Fruit fly (Drosophila melanogaster) whole organism, larva: Measurements from ENCODE around the gene CG46465.
A peak's percentile ranks its signal among the peaks of the same experiment; 100 is the strongest.

Source experiments
- noc ChIP-seq: fragments of 200-800 bp; sonication (Bioruptor generic); optimal IDR thresholded peaks from 3 replicates; lab custom pipeline; 2019; ENCODE audit warnings: missing biosample characterization, mild to moderate bottlenecking, missing genetic modification characterization, moderate library complexity

Gene CG46465

DNA sequence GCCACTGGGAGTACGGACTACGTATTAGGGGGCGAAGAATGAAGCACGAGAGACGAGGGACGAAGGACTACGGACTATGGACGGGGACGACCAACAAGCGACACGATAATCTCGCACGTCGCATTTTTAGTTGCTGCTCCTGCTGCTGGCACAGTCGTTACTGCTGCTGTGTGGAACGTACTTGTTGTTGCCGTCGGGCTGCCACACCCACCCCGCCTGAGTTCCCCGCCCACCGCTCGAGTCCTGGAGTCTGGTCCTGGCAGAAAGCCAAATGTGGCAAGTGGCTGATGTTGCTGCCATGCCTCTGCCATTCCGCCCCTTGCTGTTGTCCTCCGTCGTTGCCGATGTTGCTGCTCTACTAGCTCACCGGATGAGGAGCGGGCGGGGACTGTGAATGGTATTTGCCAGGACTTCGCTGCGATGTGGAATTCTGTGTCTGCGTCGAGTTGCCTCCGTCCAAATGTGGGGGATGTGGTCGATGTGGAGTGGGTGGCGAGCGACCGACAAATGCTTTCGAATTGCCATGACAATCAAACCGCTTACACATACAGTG, 20.6 kb downstream of the CG46465 start:
- TF ChIP-seq noc (tag; lab: Kevin White, UChicago), result no peak

DNA sequence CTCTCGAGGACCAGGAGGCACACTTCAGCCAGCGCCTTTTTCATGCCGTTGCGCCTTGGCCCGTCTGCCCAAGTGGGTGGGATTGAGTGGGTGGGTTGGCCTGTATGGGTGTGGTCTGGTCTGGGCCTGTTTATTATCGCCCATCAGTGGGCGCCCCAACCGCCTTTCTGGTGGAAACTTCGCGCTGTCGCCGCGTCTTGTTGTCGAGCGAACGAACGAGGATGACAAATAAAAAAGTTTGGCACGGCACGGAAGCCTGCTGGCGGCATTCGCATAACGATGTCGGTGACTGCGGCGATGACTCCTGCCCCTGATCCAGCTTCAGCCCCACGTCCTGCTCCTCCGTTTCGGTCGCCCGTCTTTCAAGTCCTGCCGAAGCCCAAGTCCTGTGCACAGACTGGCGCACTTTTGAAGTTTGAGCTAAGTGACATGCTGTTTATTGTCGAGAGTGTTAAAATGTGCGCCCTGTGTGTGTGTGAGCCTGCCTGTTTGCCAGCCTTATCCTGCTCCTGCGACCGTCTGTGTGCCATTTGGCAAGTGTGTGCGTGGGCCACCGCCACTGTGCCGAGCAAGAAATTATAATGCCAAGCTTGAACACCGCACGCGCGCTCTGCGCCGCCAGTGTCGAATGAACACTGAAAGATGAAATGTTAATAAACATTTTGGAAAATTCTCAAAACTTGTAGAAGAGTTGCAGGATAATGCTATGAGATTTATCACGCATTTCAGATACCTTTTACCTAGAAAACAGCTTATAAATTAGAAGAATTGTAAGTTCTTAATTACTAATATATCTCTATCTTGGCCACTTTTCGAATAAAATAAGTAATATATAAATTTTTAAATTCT, 22.0 kb downstream of the CG46465 start:
- TF ChIP-seq noc (tag; lab: Kevin White, UChicago), result peak; percentile 23

DNA sequence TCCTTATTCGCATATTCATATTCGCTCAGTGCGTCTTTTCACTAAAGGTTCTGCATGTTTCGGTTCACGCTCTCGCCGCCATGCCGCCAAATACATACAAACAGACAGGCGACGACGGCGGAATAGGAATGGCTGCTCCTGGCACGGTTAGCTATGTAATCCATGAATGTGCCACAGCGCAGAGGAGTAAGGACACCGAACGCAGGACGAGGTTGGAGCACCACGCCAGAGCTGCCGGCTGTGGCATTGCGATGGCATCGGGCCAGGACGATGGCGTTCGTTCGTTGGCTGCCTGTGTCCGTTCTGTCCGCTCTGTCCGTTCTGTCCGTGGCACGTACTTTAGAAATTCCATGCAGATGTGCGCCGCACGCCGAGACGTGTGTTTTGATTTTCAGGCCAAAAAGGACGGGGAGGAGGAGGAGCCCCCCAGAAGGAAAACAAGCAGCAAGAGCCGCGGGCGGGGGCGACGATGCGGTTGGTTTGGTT, 22.6 kb downstream of the CG46465 start:
- TF ChIP-seq noc (tag; lab: Kevin White, UChicago), result no peak

DNA sequence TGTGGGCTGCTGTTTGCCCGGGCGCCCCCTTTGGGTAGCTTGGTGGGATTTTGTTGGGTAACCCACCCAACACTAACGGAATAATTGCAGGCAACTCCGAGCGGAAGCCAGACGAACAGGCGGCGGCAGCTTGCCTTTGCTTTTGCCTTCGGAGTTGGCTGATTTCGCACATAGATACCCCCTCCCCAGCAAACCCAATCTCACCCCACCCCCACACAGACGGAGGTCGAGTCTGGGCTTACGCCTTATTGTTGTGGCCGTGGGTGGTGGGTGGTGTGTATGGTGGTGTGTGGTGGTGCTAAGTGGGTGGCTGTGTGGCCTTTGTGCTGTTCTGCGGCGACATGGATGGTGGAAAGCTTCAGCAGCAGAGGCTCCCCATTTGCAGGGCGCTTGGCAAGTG, 23.3 kb downstream of the CG46465 start:
- no peak for TF ChIP-seq noc (tag; lab: Kevin White, UChicago)

DNA sequence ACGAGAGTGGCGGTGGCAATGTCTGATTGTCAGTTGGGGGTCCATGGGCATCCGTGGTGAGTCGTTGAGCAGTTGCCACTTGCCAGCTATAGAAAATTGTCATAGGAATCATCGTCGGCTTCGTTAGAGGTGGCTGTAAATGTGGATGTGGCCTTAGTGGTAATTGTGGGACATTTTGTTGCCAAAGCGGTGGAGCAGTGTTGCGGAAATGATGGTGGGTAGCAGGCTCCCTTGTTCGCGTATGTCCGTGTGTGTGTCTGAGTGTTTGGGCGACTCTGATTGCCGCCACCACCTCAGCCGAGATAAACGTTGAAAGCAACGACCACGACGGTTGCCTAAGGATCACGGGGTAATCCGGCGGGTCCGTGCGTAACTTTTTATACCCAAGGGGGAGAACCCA, 24.8 kb downstream of the CG46465 start:
- TF ChIP-seq noc (tag; lab: Kevin White, UChicago), result no peak

DNA sequence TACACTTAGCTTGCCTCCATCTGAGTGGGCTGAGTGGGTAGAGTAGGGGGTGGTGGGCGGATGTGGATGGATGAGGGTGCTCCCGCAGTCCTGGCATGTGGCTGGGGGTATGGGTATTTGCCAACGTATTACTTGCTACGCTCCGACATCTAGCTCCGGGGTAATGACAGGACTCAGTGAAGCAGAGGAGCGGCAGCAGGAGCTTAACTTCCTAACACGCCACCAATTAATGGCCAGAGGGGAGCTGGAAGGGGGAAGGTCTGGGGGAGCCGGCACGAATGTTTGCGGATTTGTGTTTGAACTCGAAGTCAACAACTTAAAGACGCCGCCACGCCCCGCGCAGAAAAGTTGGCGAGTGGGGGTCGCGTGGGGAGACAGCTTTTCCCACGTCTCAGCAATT, 26.0 kb downstream of the CG46465 start:
- no peak for TF ChIP-seq noc (tag; lab: Kevin White, UChicago)

DNA sequence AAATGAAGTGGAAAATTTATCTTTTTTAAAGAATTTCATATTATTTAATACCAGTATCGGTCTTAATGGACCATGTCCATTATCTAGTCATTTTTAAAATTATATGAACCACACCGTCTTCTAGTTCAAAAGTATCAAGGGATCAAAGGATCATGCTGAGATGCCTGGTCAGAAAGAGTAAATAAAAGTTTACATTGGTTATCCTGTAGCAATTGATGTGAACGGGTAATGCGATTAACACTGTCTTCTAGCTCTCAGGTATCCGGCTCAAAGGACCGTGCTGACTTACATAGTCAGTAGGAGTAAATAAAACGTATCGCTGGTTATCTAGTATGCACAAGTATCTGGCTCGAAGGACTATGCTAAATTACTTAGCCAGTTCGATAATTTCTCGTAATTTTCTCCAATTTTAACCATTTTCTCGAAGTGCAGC, 26.9 kb downstream of the CG46465 start:
- TF ChIP-seq noc (tag; lab: Kevin White, UChicago), result no peak

DNA sequence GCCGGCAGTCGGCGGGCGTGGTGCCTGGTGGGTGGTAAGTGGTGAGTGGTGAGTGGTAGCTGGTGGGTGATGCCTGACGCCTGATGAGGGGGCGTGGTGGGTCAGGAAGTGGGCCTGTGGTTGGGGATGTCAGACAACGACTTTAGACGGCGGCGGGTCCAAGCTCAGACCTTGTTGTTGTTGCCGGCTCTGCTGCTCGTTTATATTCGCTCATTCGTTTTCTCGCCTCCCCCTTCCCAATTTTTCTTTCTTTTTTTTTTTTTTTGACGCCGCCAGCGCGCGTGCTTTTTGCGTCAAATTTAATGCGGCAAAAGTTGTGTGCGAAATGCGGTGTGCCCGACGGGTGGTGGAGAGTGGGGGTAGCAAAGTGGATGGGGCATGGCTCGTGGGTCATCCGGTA, 27.3 kb downstream of the CG46465 start:
- no peak for TF ChIP-seq noc (tag; lab: Kevin White, UChicago)

DNA sequence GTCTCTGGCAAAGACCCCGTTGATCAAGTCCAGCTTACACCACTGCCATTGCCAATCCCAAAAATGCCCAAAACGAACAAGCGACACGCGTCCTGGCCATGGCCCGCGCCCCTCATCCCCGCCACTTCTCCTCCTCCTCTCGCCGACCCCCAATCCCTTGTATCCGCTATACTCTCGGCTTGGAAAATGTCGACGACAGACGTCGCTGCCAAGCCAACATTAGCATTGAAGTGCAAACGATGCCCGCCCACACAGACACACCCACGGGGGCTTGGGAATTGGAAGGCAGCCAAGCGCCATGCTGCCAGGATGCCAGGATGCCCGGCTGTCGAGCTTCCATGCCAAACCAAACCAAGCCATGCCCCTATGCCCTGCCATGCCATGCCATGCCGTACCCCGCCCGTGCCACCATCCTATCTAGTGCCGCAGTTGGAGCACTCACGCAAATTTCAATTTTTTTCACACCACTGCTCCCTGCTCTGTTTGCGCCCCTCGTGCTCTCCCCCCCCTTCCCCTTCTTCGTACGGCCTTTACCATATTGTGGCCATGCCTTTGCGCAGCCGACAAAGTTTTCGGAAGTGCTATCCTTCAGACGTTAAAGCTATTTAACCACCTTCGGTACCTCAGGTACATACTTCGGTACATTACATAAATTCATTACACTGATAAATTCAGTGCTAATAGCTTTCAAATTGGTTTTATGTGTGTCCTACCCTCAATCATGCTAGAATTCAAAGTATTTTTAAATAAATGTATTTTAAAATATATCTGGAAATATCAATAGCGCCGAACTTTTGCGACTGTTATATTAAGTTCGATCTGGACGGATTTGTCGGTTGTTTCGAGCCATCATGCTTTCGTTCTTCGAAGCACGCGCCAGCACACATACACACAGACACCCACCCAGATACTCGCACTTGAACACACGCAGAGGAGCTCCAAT, 29.3 kb downstream of the CG46465 start:
- peak; percentile 51 for TF ChIP-seq noc (tag; lab: Kevin White, UChicago)

DNA sequence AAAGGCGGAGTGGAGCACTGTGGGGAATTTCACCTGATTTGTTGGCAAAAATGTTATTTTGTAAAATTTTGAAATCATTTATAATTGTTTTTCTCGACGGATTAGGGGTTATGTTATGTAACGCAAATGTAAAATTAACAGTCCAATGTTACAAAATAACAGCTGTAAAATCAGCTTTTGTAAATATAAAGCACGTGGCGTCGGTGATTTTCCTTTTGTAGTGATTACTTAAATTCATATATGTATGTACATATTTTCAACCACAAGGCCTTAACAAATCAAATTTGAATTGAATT, 29.9 kb downstream of the CG46465 start, which contains the start of gene CG15172:
Gene CG15172 (plus strand): TSS at position 197 of the 296 bp plus-strand sequence.
- no peak for TF ChIP-seq noc (tag; lab: Kevin White, UChicago)

DNA sequence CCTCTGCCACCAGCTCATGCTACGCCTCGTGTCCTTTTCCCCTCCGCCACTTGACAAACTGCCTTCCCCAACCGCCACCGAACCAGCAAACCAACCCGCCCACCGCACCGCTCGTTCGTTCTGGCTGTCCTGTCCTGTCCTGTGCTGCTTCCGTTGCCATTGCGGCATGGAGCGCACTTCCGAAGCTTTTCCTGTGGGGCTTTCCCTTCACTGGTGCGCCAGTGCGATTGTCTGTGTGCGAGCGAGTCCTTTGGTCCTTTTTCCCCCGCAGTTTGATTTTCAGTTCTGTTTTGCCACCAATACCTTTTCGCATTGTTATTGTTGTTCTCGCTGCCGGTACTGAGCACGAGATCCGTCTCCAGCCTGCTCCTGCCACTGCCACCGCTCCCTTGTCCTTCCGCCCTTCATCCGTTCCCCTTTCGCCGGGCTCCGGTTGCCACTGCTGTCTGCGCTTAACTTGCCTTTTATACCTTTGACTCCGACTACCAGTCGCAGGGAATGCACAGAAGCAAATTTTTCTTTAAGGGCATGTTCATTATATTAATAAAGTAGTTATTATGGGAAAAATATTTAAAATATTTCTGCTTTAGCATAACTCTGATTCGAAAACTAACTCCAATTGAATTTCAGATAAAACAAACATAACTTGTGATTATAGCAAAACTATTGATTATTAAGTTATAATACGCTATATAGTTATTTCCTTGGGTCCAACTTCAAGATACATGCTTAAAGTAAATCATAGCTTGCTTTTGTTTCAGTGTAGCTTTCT, 31.9 kb downstream of the CG46465 start:
- TF ChIP-seq noc (tag; lab: Kevin White, UChicago), result peak; percentile 50

DNA sequence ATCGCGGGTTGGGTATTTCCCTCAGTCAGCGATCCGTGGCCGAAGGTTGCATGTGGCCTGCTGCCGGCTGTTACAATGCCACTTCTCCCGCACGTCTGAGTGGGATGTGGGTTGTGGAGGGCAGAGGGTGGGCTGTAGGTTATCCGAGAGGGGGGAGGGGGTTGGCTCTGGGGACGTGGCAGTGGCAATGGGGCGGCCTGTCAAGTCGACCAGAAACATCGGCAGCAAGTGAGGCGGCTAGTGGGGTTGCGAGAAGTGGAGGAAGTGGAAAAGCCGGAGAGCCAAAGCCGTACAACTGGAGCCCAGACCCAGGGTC, 32.4 kb downstream of the CG46465 start:
- TF ChIP-seq noc (tag; lab: Kevin White, UChicago), result no peak

DNA sequence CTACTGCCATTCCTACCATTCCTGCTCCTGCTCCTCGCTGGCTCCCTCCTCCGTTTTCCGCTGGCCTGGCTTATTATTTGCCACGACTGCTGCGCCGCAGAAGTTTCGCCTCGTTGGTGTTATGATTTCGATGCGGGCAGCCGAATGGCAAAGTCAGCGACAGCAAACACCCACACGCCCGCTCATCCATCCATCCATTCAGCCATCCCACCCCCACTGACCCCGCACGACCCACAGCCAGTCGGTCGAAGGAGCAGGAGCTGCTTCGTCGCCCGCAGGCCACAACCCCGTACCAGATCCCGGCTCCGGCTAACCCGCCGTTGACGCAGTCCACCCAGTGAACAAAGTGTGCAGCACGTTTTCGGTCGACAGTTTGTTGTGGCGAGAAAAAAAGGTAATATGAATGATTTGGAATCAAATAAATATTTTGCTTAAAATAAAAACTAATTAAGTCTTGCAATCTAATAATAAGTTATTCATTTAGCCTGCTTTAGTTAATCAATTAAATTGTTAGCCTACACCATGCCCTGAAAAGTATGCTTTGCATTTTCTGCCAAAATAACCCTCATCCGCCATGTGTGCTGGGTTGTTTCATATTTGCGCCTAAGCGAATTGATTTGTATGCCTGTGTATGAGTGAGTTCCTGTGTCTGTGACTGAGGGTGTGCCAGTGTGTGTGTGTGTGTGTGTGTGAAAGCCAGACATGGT, 34.3 kb downstream of the CG46465 start:
- peak; percentile 45 for TF ChIP-seq noc (tag; lab: Kevin White, UChicago)

DNA sequence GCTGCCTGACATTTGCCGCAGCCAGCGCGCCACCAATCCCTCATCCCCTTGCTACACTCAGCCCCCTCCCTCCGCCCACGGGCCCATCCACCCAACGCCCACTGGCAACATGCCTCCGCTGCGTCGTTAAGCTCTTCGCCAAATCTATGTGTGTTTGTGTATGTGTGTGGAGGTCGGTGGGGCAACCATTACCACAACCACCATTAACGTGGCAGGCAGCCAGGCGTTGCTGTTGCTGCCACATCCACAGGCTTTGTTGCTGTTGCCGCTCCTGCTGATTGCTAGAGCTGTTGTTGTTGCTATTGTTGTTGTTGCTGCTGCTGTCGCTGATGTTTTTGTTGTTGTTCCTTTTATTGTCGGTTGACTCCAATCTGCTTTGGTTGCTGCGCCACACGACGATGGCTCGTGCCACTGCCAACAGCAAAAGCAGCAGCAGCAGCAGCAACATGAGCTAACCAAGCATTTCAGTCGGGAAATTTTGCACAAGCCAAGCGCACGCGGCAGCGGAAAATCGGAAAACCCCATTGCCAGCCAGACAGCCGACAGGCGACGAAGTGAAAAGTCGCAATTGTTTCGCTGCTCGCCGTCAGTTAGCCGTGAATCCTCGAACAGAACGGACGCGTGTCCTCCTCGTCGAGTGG, 35.1 kb downstream of the CG46465 start, which contains the start of gene Sidpn:
Gene Sidpn (plus strand): TSS at position 465 of the 641 bp plus-strand sequence.
- TF ChIP-seq noc (tag; lab: Kevin White, UChicago), result no peak
